Worm (Caenorhabditis elegans) whole organism, L4/young adult: ENCODE measurements around the gene ndx-6.
A peak's percentile ranks its signal among the peaks of the same experiment; 100 is the strongest.

Experiments used
- W03F9.2 ChIP-seq: fragments of 150-350 bp; optimal IDR thresholded peaks from 2 replicates; lab custom pipeline; 2014; ENCODE audit warnings: missing biosample characterization, missing genetic modification characterization
- him-1 ChIP-seq: sonication (generic microtip); optimal IDR thresholded peaks from 2 replicates; lab custom pipeline; 2016; ENCODE audit warnings: missing genotype, missing genetic modification reagents, missing genetic modification characterization, missing compliant biosample characterization

DNA sequence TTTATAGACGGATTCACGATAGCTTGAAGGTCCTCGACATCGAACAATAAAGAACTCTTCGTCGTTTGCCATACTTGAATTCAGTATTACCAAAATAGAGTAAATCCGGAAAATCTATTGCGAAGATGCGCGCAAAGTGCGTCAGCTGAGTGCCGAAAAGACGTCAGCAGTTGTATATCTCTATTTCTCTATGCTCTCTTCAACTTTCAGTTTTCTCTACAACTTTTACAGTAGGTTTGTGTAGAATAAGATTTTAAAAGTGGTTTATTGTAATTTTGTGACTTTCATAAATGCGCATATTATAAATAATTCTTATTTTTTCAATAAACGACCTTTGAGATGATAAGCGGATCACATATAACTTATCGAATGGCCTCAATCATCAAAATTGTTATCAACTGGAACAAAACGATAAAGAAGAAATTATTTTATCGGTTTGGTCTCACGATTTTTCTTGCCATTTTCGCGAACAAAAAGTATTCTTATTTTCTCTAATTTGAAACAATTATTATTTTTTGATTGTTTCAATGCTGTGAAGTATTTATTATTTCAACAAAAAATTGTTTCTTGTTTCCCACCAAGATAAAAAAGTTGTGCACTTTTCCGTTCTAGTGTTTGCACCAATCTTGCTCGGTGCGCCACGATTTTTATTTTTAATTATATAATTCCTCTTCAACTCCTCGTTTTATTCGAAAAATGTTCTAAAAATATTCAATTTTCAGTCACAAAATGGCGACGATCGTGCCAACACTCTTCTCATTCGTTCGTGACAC is 16.2 kb downstream of the ndx-6 start, which contains the start of the genes agt-2 and F09E5.3:
- peak; percentile 89 for TF ChIP-seq W03F9.2 (tag; lab: Kevin White, UChicago)
- TF ChIP-seq him-1 (tag; lab: Kevin White, UChicago) = no peak
